Fruit fly (Drosophila melanogaster): ENCODE results near the gene Gs1.

Gs1 gene

dm6 chr2L:160581-161452, 28.9 kb downstream of the Gs1 start (continued):
- TF ChIP-seq CG4617 (GFP tag; optimal IDR thresholded peaks at IDR 0.05; ENCODE audit: borderline replicate concordance) (no peak), B-H2 (GFP tag; optimal IDR thresholded peaks at IDR 0.05) (peak; percentile 95), CG10209 (GFP tag; optimal IDR thresholded peaks at IDR 0.05) (peak; percentile 6), Lhr (GFP tag; optimal IDR thresholded peaks at IDR 0.05) (no peak), sisA (GFP tag; IDR thresholded peaks at IDR 0.05) (no peak), twi (tag; optimal IDR thresholded peaks at IDR 0.05) (no peak), Mes4 (GFP tag; optimal IDR thresholded peaks at IDR 0.05) (peak; percentile 40), CG7987 (GFP tag; optimal IDR thresholded peaks at IDR 0.05) (peak; percentile 10), Blimp-1 (GFP tag; optimal IDR thresholded peaks at IDR 0.05) (no peak), inv (GFP tag; IDR thresholded peaks at IDR 0.05; ENCODE audit: partially characterized antibody) (no peak), CG7745 (tag; optimal IDR thresholded peaks at IDR 0.05) (peak; percentile 30), CG14965 (GFP tag; optimal IDR thresholded peaks at IDR 0.05; ENCODE audit: borderline replicate concordance) (no peak), scrt (GFP tag; optimal IDR thresholded peaks at IDR 0.05) (peak; percentile 62), bsh (GFP tag; optimal IDR thresholded peaks at IDR 0.05) (peak in 1 of 2 experiments; percentile 89), Drgx (GFP tag; IDR thresholded peaks at IDR 0.05) (no peak), trem (tag; optimal IDR thresholded peaks at IDR 0.05) (no peak), pros (GFP tag; optimal IDR thresholded peaks at IDR 0.05) (peak; percentile 99), CG9876 (GFP tag; optimal IDR thresholded peaks at IDR 0.05) (no peak), CG4730 (GFP tag; IDR thresholded peaks at IDR 0.05) (no peak), D (optimal IDR thresholded peaks at IDR 0.05) (no peak), D (GFP tag; optimal IDR thresholded peaks at IDR 0.05) (no peak), vvl (GFP tag; IDR thresholded peaks at IDR 0.05) (no peak), dpn (GFP tag; optimal IDR thresholded peaks at IDR 0.05) (no peak), MTF-1 (GFP tag; optimal IDR thresholded peaks at IDR 0.05; ENCODE audit: borderline replicate concordance) (peak; percentile 54), ato (GFP tag; IDR thresholded peaks at IDR 0.05; ENCODE audit: partially characterized antibody) (no peak), pnt (GFP tag; optimal IDR thresholded peaks at IDR 0.05) (no peak), fd3F (GFP tag; optimal IDR thresholded peaks at IDR 0.05) (no peak), pita (GFP tag; optimal IDR thresholded peaks at IDR 0.05) (no peak), crol (GFP tag; IDR thresholded peaks at IDR 0.05) (no peak), maf-S (GFP tag; optimal IDR thresholded peaks at IDR 0.05) (no peak), Scr (GFP tag; IDR thresholded peaks at IDR 0.05; ENCODE audit: partially characterized antibody) (no peak), hth (optimal IDR thresholded peaks at IDR 0.05) (no peak), CG18476 (GFP tag; optimal IDR thresholded peaks at IDR 0.05) (peak; percentile 22), Ets97D (GFP tag; optimal IDR thresholded peaks at IDR 0.05) (no peak), CG13624 (GFP tag; optimal IDR thresholded peaks at IDR 0.05) (no peak), croc (GFP tag; conservative IDR thresholded peaks at IDR 0.05) (no peak; the same call in 2 of the 3 replicates), CG30020 (tag; optimal IDR thresholded peaks at IDR 0.05) (no peak), Spps (tag; optimal IDR thresholded peaks at IDR 0.05) (no peak), CG1832 (GFP tag; optimal IDR thresholded peaks at IDR 0.05) (peak; percentile 92), danr (GFP tag; IDR thresholded peaks at IDR 0.05) (no peak), Dip3 (GFP tag; optimal IDR thresholded peaks at IDR 0.05) (peak; percentile 30), Sin3A (optimal IDR thresholded peaks at IDR 0.05) (no peak), CG17328 (GFP tag; IDR thresholded peaks at IDR 0.05) (no peak), bigmax (GFP tag; optimal IDR thresholded peaks at IDR 0.05) (no peak), seq (GFP tag; IDR thresholded peaks at IDR 0.05) (no peak), CG5245 (GFP tag; optimal IDR thresholded peaks at IDR 0.05) (no peak), CG31224 (GFP tag; IDR thresholded peaks at IDR 0.05) (no peak), gcm (GFP tag; optimal IDR thresholded peaks at IDR 0.05) (peak; percentile 63), nerfin-2 (GFP tag; IDR thresholded peaks at IDR 0.05; ENCODE audit: partially characterized antibody) (no peak)

Measured in whole organism, embryonic.